Worm (Caenorhabditis elegans) whole organism, young adult: ENCODE measurements around the gene srh-170.

Source experiments
- C06A6.2 ChIP-seq: fragments of 200-800 bp; sonication (Bioruptor generic); conservative IDR thresholded peaks from 2 replicates; pipeline ENCODE4 v1.3.6; 2022; ENCODE audit warnings: missing genetic modification characterization, missing compliant biosample characterization
- F22D6.2 ChIP-seq: sonication (generic microtip); optimal IDR thresholded peaks from 2 replicates; lab custom pipeline; 2016; ENCODE audit warnings: mild to moderate bottlenecking, missing genetic modification characterization, missing compliant biosample characterization
- F49E8.2 ChIP-seq: sonication (generic microtip); optimal IDR thresholded peaks from 3 replicates; lab custom pipeline; 2017; ENCODE audit warnings: missing genetic modification characterization, mild to moderate bottlenecking, missing compliant biosample characterization, antibody characterized with exemption, moderate library complexity; ENCODE audit not compliant: insufficient read depth
- F55B11.4 ChIP-seq: sonication (generic microtip); optimal IDR thresholded peaks from 2 replicates; lab custom pipeline; 2016; ENCODE audit warnings: missing compliant biosample characterization, missing genetic modification characterization, borderline replicate concordance; ENCODE audit not compliant: insufficient read depth
- K11D2.4 ChIP-seq: fragments of 200-800 bp; sonication (Bioruptor generic); IDR thresholded peaks from 2 replicates; pipeline ENCODE4 v1.3.6; 2022; ENCODE audit warnings: missing genetic modification reagents, missing genetic modification characterization, missing compliant biosample characterization
- T26A5.8 ChIP-seq: sonication (generic microtip); optimal IDR thresholded peaks from 2 replicates; lab custom pipeline; 2016; ENCODE audit warnings: missing genetic modification characterization, missing compliant biosample characterization
- Y67H2A.10 ChIP-seq: fragments of 200-800 bp; sonication (Bioruptor generic); conservative IDR thresholded peaks from 2 replicates; pipeline ENCODE4 v1.3.6; 2022; ENCODE audit warnings: missing genetic modification reagents, missing genetic modification characterization, missing compliant biosample characterization
- ama-1 ChIP-seq, 3 experiments: fragments of 150-350 bp in 1 of 3; sonication (generic microtip) in 2 of 3; optimal IDR thresholded peaks; 2 replicates each; lab custom pipeline; 2014 to 2018; ENCODE audit warnings: missing biosample characterization in 2 of 3, missing genetic modification characterization in 2 of 3, missing genetic modification reagents in 2 of 3
- aptf-3 ChIP-seq: fragments of 200-800 bp; sonication (Bioruptor generic); IDR thresholded peaks from 2 replicates; pipeline ENCODE4 v1.3.6; 2022; ENCODE audit warnings: missing genetic modification characterization, missing compliant biosample characterization
- attf-6 ChIP-seq: fragments of 200-800 bp; sonication (Bioruptor generic); IDR thresholded peaks from 2 replicates; pipeline ENCODE4 v1.3.6; 2022; ENCODE audit warnings: missing genetic modification reagents, missing genetic modification characterization, missing compliant biosample characterization
- cebp-2 ChIP-seq: fragments of 200-800 bp; sonication (Bioruptor generic); IDR thresholded peaks from 2 replicates; pipeline ENCODE4 v1.3.6; 2022; ENCODE audit warnings: missing genetic modification characterization, missing compliant biosample characterization
- ceh-27 ChIP-seq: fragments of 200-800 bp; sonication (Bioruptor generic); optimal IDR thresholded peaks from 2 replicates; lab custom pipeline; 2018; ENCODE audit warnings: mild to moderate bottlenecking, missing genetic modification characterization, moderate library complexity, missing compliant biosample characterization
- ceh-40 ChIP-seq: fragments of 200-800 bp; sonication (Bioruptor generic); IDR thresholded peaks from 2 replicates; pipeline ENCODE4 v1.3.6; 2022; ENCODE audit warnings: missing genetic modification characterization, missing compliant biosample characterization
- die-1 ChIP-seq: sonication (generic microtip); optimal IDR thresholded peaks from 2 replicates; lab custom pipeline; 2016; ENCODE audit warnings: missing genotype, mild to moderate bottlenecking, missing genetic modification characterization, missing compliant biosample characterization
- ets-4 ChIP-seq: fragments of 200-800 bp; sonication (Bioruptor generic); optimal IDR thresholded peaks from 2 replicates; lab custom pipeline; 2018; ENCODE audit warnings: mild to moderate bottlenecking, missing genetic modification characterization, missing compliant biosample characterization
- gei-17 ChIP-seq: fragments of 200-800 bp; sonication (Bioruptor generic); optimal IDR thresholded peaks from 2 replicates; lab custom pipeline; 2018; ENCODE audit warnings: mild to moderate bottlenecking, missing genetic modification characterization, missing compliant biosample characterization
- hlh-12 ChIP-seq: sonication (generic microtip); optimal IDR thresholded peaks from 2 replicates; lab custom pipeline; 2016; ENCODE audit warnings: missing genetic modification characterization, missing compliant biosample characterization
- hmg-20 ChIP-seq: fragments of 200-800 bp; sonication (Bioruptor generic); IDR thresholded peaks from 2 replicates; pipeline ENCODE4 v1.3.6; 2022; ENCODE audit warnings: missing genetic modification reagents, missing genetic modification characterization, missing compliant biosample characterization
- hsf-1 ChIP-seq: fragments of 200-800 bp; sonication (Bioruptor generic); IDR thresholded peaks from 2 replicates; pipeline ENCODE4 v1.3.6; 2022; ENCODE audit warnings: missing genetic modification reagents, missing genetic modification characterization, missing compliant biosample characterization
- lin-26 ChIP-seq: fragments of 200-800 bp; sonication (Bioruptor generic); IDR thresholded peaks from 2 replicates; pipeline ENCODE4 v1.3.6; 2022; ENCODE audit warnings: missing genetic modification reagents, missing genetic modification characterization, missing compliant biosample characterization
- lsl-1 ChIP-seq: fragments of 200-800 bp; sonication (Bioruptor generic); optimal IDR thresholded peaks from 2 replicates; lab custom pipeline; 2018; ENCODE audit warnings: mild to moderate bottlenecking, missing genetic modification characterization, moderate library complexity, missing compliant biosample characterization
- mxl-1 ChIP-seq: sonication (generic microtip); optimal IDR thresholded peaks from 2 replicates; lab custom pipeline; 2016; ENCODE audit warnings: missing genetic modification characterization, missing compliant biosample characterization
- nfya-2 ChIP-seq: fragments of 200-800 bp; sonication (Bioruptor generic); IDR thresholded peaks from 2 replicates; pipeline ENCODE4 v1.3.6; 2022; ENCODE audit warnings: missing genetic modification reagents, missing genetic modification characterization, missing compliant biosample characterization
- rcor-1 ChIP-seq: fragments of 200-800 bp; sonication (Bioruptor generic); IDR thresholded peaks from 2 replicates; pipeline ENCODE4 v1.3.6; 2022; ENCODE audit warnings: missing genetic modification reagents, missing genetic modification characterization, missing compliant biosample characterization
- rec-8 ChIP-seq, 2 experiments: sonication (generic microtip); optimal IDR thresholded peaks; 2 replicates each; lab custom pipeline; 2016; ENCODE audit warnings: mild to moderate bottlenecking in 2 of 2, missing genetic modification characterization in 2 of 2, missing genetic modification reagents in 2 of 2, missing genotype in 2 of 2, missing biosample characterization in 1 of 2, missing compliant biosample characterization in 1 of 2, moderate library complexity in 1 of 2
- sdz-38 ChIP-seq: sonication (generic microtip); optimal IDR thresholded peaks from 2 replicates; lab custom pipeline; 2016; ENCODE audit warnings: missing genotype, missing genetic modification characterization, missing compliant biosample characterization
- sea-2 ChIP-seq: fragments of 200-800 bp; sonication (Bioruptor generic); IDR thresholded peaks from 2 replicates; pipeline ENCODE4 v1.3.6; 2022; ENCODE audit warnings: missing genetic modification characterization, missing compliant biosample characterization
- snpc-1.1 ChIP-seq: sonication (generic microtip); optimal IDR thresholded peaks from 2 replicates; lab custom pipeline; 2017; ENCODE audit warnings: missing genetic modification characterization, mild to moderate bottlenecking, missing compliant biosample characterization, antibody characterized with exemption, moderate library complexity, missing genotype, missing genetic modification reagents; ENCODE audit not compliant: insufficient read depth
- snpc-1.3 ChIP-seq: sonication (generic microtip); optimal IDR thresholded peaks from 2 replicates; lab custom pipeline; 2017; ENCODE audit warnings: missing genetic modification characterization, mild to moderate bottlenecking, missing compliant biosample characterization, antibody characterized with exemption, moderate library complexity, missing genotype, missing genetic modification reagents; ENCODE audit not compliant: insufficient read depth
- snpc-4 ChIP-seq, 5 experiments: fragments of 150-350 bp in 1 of 5; sonication (generic microtip) in 4 of 5; optimal IDR thresholded peaks; 2 replicates each; lab custom pipeline; 2014 to 2018; ENCODE audit warnings: missing genetic modification characterization in 5 of 5, missing biosample characterization in 3 of 5, antibody characterized with exemption in 2 of 5, mild to moderate bottlenecking in 2 of 5, missing compliant biosample characterization in 2 of 5, missing genotype in 2 of 5, moderate library complexity in 2 of 5, missing genetic modification reagents in 1 of 5
- sptf-2 ChIP-seq: fragments of 200-800 bp; sonication (Bioruptor generic); optimal IDR thresholded peaks from 2 replicates; lab custom pipeline; 2018; ENCODE audit warnings: mild to moderate bottlenecking, missing genetic modification characterization, missing compliant biosample characterization
- tbx-9 ChIP-seq: sonication (generic microtip); optimal IDR thresholded peaks from 2 replicates; lab custom pipeline; 2016; ENCODE audit warnings: borderline replicate concordance, missing genetic modification characterization, inconsistent platforms, missing compliant biosample characterization
- unc-62 ChIP-seq: fragments of 150-350 bp; optimal IDR thresholded peaks from 2 replicates; lab custom pipeline; 2014; ENCODE audit warnings: missing biosample characterization, missing genetic modification reagents, missing genetic modification characterization
- ztf-18 ChIP-seq: sonication (generic microtip); optimal IDR thresholded peaks from 2 replicates; lab custom pipeline; 2016; ENCODE audit warnings: missing genotype, mild to moderate bottlenecking, missing genetic modification characterization, missing compliant biosample characterization

Gene srh-170

ce11 chrV:15423601-15424000 lies 34.9 kb upstream of the srh-170 start, which contains the start of gene fbxa-104:
Gene fbxa-104, minus strand, starts transcription at chrV:15423683.
- TF ChIP-seq C06A6.2 (GFP tag; lab: Robert Waterston, UW) (no peak), rcor-1 (no peak), nfya-2 (GFP tag; lab: Robert Waterston, UW) (no peak), die-1 (tag; lab: Kevin White, UChicago) (no peak), ceh-27 (GFP tag; lab: Kevin White, UChicago) (no peak), sea-2 (GFP tag; lab: Robert Waterston, UW) (no peak), gei-17 (GFP tag; lab: Kevin White, UChicago) (no peak), sdz-38 (no peak), snpc-1.3 (no peak), rec-8 (tag; optimal IDR thresholded peaks at IDR 0.05; lab: Kevin White, UChicago) (no peak), K11D2.4 (GFP tag; lab: Robert Waterston, UW) (no peak), F55B11.4 (tag; lab: Kevin White, UChicago) (no peak), ceh-40 (GFP tag; lab: Robert Waterston, UW) (no peak), aptf-3 (no peak), hsf-1 (GFP tag; lab: Robert Waterston, UW) (no peak), hmg-20 (GFP tag; lab: Robert Waterston, UW) (no peak), tbx-9 (tag; lab: Kevin White, UChicago) (no peak)

ce11 chrV:15417822-15418221 lies 29.2 kb upstream of the srh-170 start, which contains the start of gene T06E6.10:
Gene T06E6.10, plus strand, starts transcription at chrV:15418122.
- TF ChIP-seq attf-6 (GFP tag; lab: Robert Waterston, UW), result no peak
- TF ChIP-seq cebp-2 (GFP tag; lab: Robert Waterston, UW), result no peak
- TF ChIP-seq hlh-12 (tag; lab: Kevin White, UChicago), result no peak
- no peak for TF ChIP-seq T26A5.8 (tag; lab: Kevin White, UChicago)
- no peak for TF ChIP-seq sptf-2 (GFP tag; lab: Kevin White, UChicago)
- TF ChIP-seq F22D6.2, result no peak
- no peak for TF ChIP-seq lsl-1 (GFP tag; lab: Kevin White, UChicago)
- TF ChIP-seq snpc-1.1 (tag; lab: Kevin White, UChicago), result no peak
- no peak for TF ChIP-seq ets-4 (GFP tag; lab: Kevin White, UChicago)
- TF ChIP-seq unc-62 (GFP tag; lab: Kevin White, UChicago), result no peak
- no peak for TF ChIP-seq snpc-4 (GFP tag; optimal IDR thresholded peaks at IDR 0.05; lab: Kevin White, UChicago)
- no peak for TF ChIP-seq snpc-4 (tag; optimal IDR thresholded peaks at IDR 0.05; lab: Kevin White, UChicago)
- no peak for TF ChIP-seq Y67H2A.10 (GFP tag; lab: Robert Waterston, UW)
- TF ChIP-seq mxl-1, result no peak

- TF ChIP-seq gei-17 (GFP tag; lab: Kevin White, UChicago) (no peak), F49E8.2 (tag; lab: Kevin White, UChicago) (no peak), ztf-18 (tag; lab: Kevin White, UChicago) (no peak), K11D2.4 (GFP tag; lab: Robert Waterston, UW) (no peak), lin-26 (GFP tag; lab: Robert Waterston, UW) (no peak), ama-1 (optimal IDR thresholded peaks at IDR 0.05; lab: Kevin White, UChicago) (no peak), ama-1 (GFP tag; optimal IDR thresholded peaks at IDR 0.05; lab: Kevin White, UChicago) (no peak)
These were observed 27.3 kb upstream of the srh-170 start, which contains the start of gene srh-265 for ce11 chrV:15415951-15416350. Gene srh-265, plus strand, starts transcription at chrV:15416251.
